Fruit fly (Drosophila melanogaster): ENCODE data around the gene RagA-B.

Gene RagA-B

dm6 chr3R:9003600-9004223 lies 19.6 kb upstream of the RagA-B start, which contains the start of the genes CG31100 and CG11980 (continued):
- no peak for TF ChIP-seq CG12942 (GFP tag; optimal IDR thresholded peaks at IDR 0.05)
- TF ChIP-seq dysf (GFP tag; IDR thresholded peaks at IDR 0.05) = no peak
- TF ChIP-seq Dll (GFP tag; IDR thresholded peaks at IDR 0.05; ENCODE audit: partially characterized antibody) = peak; percentile 77
- peak; percentile 62 for TF ChIP-seq CG2116 (GFP tag; optimal IDR thresholded peaks at IDR 0.05)
- no peak for TF ChIP-seq gem (tag; optimal IDR thresholded peaks at IDR 0.05)
- TF ChIP-seq nerfin-2 (GFP tag; IDR thresholded peaks at IDR 0.05; ENCODE audit: partially characterized antibody) = no peak
- no peak for TF ChIP-seq jumu (GFP tag; optimal IDR thresholded peaks at IDR 0.05)
- no peak for TF ChIP-seq zfh1 (GFP tag; IDR thresholded peaks at IDR 0.05)
- no peak for TF ChIP-seq CG17385 (GFP tag; optimal IDR thresholded peaks at IDR 0.05)
- no peak for TF ChIP-seq shn (GFP tag; optimal IDR thresholded peaks at IDR 0.05)
- no peak for TF ChIP-seq exex (tag; optimal IDR thresholded peaks at IDR 0.05)
- TF ChIP-seq Rx (GFP tag; IDR thresholded peaks at IDR 0.05) = no peak
- TF ChIP-seq ssp (GFP tag; IDR thresholded peaks at IDR 0.05) = no peak
- TF ChIP-seq gt (GFP tag; IDR thresholded peaks at IDR 0.05) = no peak
- TF ChIP-seq CG18476 (GFP tag; optimal IDR thresholded peaks at IDR 0.05) = no peak
- no peak for TF ChIP-seq stc (GFP tag; IDR thresholded peaks at IDR 0.05)
- TF ChIP-seq CG10462 (GFP tag; optimal IDR thresholded peaks at IDR 0.05) = no peak
- no peak for TF ChIP-seq Abd-B (GFP tag; optimal IDR thresholded peaks at IDR 0.05)
- peak; percentile 77 for TF ChIP-seq MESR4 (GFP tag; optimal IDR thresholded peaks at IDR 0.05)
- TF ChIP-seq rib (GFP tag; IDR thresholded peaks at IDR 0.05) = no peak
- peak; percentile 87 for TF ChIP-seq pzg (GFP tag; optimal IDR thresholded peaks at IDR 0.05)
- TF ChIP-seq Rfx (GFP tag; IDR thresholded peaks at IDR 0.05) = no peak
- peak; percentile 8 for TF ChIP-seq CG12155 (GFP tag; optimal IDR thresholded peaks at IDR 0.05)
- no peak for TF ChIP-seq CG15269 (tag; optimal IDR thresholded peaks at IDR 0.05)
- TF ChIP-seq CG15479 (GFP tag; optimal IDR thresholded peaks at IDR 0.05) = no peak
- no peak for TF ChIP-seq eve (GFP tag; optimal IDR thresholded peaks at IDR 0.05)
- no peak for TF ChIP-seq Tbp (GFP tag; optimal IDR thresholded peaks at IDR 0.05)
- no peak for TF ChIP-seq Hey (tag; optimal IDR thresholded peaks at IDR 0.05)
- no peak for TF ChIP-seq CG18764 (GFP tag; optimal IDR thresholded peaks at IDR 0.05)
- no peak for TF ChIP-seq CG7745 (tag; optimal IDR thresholded peaks at IDR 0.05)
- peak; percentile 45; the same call in 1 of the 2 replicates for TF ChIP-seq CG2129 (GFP tag; IDR thresholded peaks at IDR 0.05; ENCODE audit: partially characterized antibody)
- TF ChIP-seq br (optimal IDR thresholded peaks at IDR 0.05) = no peak
- TF ChIP-seq dimm (GFP tag; IDR thresholded peaks at IDR 0.05) = no peak
- TF ChIP-seq CG9437 (GFP tag; optimal IDR thresholded peaks at IDR 0.05) = no peak
- TF ChIP-seq Atf-2 (GFP tag; optimal IDR thresholded peaks at IDR 0.05) = no peak
- TF ChIP-seq Oli (tag; optimal IDR thresholded peaks at IDR 0.05) = no peak
- TF ChIP-seq MBD-R2 (GFP tag; IDR thresholded peaks at IDR 0.05) = peak; percentile 46
- no peak for TF ChIP-seq ase (GFP tag; IDR thresholded peaks at IDR 0.05)
- no peak for TF ChIP-seq Oaz (GFP tag; IDR thresholded peaks at IDR 0.05)
- TF ChIP-seq pan (optimal IDR thresholded peaks at IDR 0.05) = no peak
- no peak for TF ChIP-seq pan (GFP tag; optimal IDR thresholded peaks at IDR 0.05 in 1 of 2, IDR thresholded peaks at IDR 0.05 in 1 of 2)
- peak; percentile 42; the same call in 1 of the 3 replicates for TF ChIP-seq vnd (GFP tag; IDR thresholded peaks at IDR 0.05; ENCODE audit: partially characterized antibody)
- TF ChIP-seq CG12299 (tag; optimal IDR thresholded peaks at IDR 0.05) = no peak
- TF ChIP-seq CG6272 (GFP tag; IDR thresholded peaks at IDR 0.05) = no peak
- TF ChIP-seq Nf-YC (tag; optimal IDR thresholded peaks at IDR 0.05) = no peak
- peak; percentile 72; the same call in 2 of the 3 replicates for TF ChIP-seq CG6791 (GFP tag; IDR thresholded peaks at IDR 0.05; ENCODE audit: partially characterized antibody)
- no peak for TF ChIP-seq nau (GFP tag; optimal IDR thresholded peaks at IDR 0.05)
- no peak for TF ChIP-seq emc (GFP tag; optimal IDR thresholded peaks at IDR 0.05)
- TF ChIP-seq inv (GFP tag; IDR thresholded peaks at IDR 0.05; ENCODE audit: partially characterized antibody) = peak; percentile 60; the same call in 1 of the 2 replicates
- no peak for TF ChIP-seq CG11456 (GFP tag; IDR thresholded peaks at IDR 0.05)
- no peak for TF ChIP-seq Stat92E (GFP tag; optimal IDR thresholded peaks at IDR 0.05)
